Worm (Caenorhabditis elegans): ENCODE measurements around the gene F10E9.5.
"Not testable (repeated sequence)": the region's sequence is repeated elsewhere in the genome, so short reads cannot be mapped to it uniquely, and the experiment has no call there.

The F10E9.5 gene

DNA sequence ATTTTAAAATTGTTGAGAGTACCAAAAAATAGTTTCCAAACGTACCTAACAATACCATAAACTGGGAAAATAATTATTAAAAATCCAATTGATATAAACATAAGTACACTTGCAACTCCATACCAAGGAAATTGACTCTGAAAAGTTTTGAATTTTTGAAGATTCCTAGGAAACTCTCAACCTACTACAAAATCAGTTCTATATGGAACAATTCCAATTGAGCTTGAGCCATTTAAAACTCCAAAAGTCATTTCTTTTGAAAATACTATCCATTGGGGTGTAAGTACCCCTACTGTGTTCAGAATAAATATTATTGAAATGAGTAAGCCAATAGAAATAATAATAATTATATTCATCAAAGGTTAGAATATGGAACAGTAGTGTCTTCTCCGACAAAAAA is 32.0 kb downstream of the F10E9.5 start, which contains the start of gene clc-28:
Gene clc-28 (minus strand): TSS at position 101 of the 400 bp plus-strand sequence.
- TF ChIP-seq cnd-1, blmp-1, elt-3 (tag; optimal IDR thresholded peaks at IDR 0.05): not testable (repeated sequence)

DNA sequence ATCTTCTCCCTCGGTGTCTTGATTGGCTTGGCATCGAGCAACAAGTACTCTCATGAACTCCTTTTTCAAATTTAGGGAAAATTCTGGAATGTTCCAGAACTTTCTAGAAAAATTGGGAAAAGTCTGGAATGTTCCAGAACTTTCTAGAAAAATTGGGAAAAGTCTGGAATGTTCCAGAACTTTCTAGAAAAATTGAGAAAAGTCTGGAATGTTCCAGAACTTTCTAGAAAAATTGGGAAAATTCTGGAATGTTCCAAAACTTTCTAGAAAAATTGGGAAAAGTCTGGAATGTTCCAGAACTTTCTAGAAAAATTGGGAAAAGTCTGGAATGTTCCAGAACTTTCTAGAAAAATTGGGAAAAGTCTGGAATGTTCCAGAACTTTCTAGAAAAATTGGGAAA is 36.9 kb downstream of the F10E9.5 start, which contains the start of gene ZC262.7:
Gene ZC262.7 (minus strand): TSS at position 54 of the 400 bp plus-strand sequence.
- not testable (repeated sequence) for TF ChIP-seq nhr-2 (tag; optimal IDR thresholded peaks at IDR 0.05); ces-1 (GFP tag; optimal IDR thresholded peaks at IDR 0.05); blmp-1 (tag; optimal IDR thresholded peaks at IDR 0.05)

DNA sequence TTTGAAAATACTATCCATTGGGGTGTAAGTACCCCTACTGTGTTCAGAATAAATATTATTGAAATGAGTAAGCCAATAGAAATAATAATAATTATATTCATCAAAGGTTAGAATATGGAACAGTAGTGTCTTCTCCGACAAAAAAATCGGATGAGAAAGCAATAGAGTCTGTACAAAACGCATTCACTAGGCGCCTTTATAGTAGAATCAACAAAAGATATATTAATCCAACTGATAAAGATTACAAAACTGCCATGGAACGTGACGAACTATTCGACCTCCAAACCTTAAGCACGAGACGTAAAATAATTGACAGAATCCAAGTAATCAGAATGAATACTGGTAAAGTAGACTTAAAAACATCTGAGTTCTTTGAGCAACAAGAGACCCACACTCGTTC is 40.4 kb downstream of the F10E9.5 start, which contains the start of gene clc-29:
Gene clc-29 (minus strand): TSS at position 101 of the 400 bp plus-strand sequence.
- not testable (repeated sequence) for TF ChIP-seq elt-1 (tag; optimal IDR thresholded peaks at IDR 0.05; ENCODE audit: borderline replicate concordance, insufficient read depth); ham-2 (GFP tag; optimal IDR thresholded peaks at IDR 0.05); ceh-83 (GFP tag; optimal IDR thresholded peaks at IDR 0.05)

DNA sequence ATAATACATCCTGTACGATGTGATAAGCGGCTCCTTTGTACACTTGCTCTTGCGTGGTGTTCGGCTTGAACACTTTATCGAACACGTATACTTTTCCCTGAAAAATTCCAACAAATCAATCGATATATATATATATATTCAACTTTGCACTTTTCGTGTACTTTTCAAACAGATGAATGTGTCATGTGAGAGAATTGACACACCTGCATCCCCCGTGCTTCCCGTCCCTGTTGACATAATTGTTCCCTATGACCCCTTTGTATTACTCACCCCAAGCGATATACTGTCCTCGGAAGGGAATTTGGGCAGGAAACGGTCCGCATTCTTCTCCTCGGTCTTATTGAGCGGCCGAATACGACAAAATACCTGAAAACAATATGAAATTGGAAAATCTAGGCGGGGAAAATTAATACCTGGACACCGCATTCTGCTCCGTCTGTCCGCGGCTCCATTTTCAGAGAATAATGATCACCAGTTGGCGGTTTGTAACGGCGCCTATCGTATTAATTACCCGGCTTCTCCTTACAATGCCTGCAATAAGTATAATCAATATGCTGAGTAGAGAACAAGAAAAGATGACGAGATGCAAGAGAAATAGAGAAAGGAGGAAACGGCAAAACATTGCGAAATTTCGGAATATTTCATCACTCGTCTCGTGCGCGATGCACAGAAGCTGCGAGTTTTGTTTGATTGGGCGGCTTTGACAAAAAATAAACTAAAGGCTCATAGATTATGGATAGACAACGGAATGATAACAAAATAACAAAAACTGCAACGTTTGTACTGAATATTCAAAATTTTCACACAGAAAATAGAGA is 47.5 kb downstream of the F10E9.5 start, which contains the start of gene unc-116:
Gene unc-116 (minus strand): TSS at position 531 of the 818 bp plus-strand sequence.
- TF ChIP-seq sptf-1 (tag; optimal IDR thresholded peaks at IDR 0.05): no peak
- no peak for TF ChIP-seq lin-13 (tag; optimal IDR thresholded peaks at IDR 0.05)
- peak; percentile 13 for TF ChIP-seq elt-3 (tag; optimal IDR thresholded peaks at IDR 0.05)
- no peak for TF ChIP-seq drap-1 (GFP tag; optimal IDR thresholded peaks at IDR 0.05)
- TF ChIP-seq pha-4 (tag; optimal IDR thresholded peaks at IDR 0.05): peak; percentile 78
- TF ChIP-seq unc-39 (tag; optimal IDR thresholded peaks at IDR 0.05): no peak
- no peak for TF ChIP-seq mab-5 (tag; optimal IDR thresholded peaks at IDR 0.05)
- TF ChIP-seq M03D4.4 (tag; optimal IDR thresholded peaks at IDR 0.05): no peak
- TF ChIP-seq cnd-1 (tag; optimal IDR thresholded peaks at IDR 0.05): no peak
- TF ChIP-seq sem-2 (GFP tag; optimal IDR thresholded peaks at IDR 0.05): no peak
- TF ChIP-seq lin-32 (GFP tag; optimal IDR thresholded peaks at IDR 0.05): no peak
- TF ChIP-seq lsy-2 (tag; optimal IDR thresholded peaks at IDR 0.05): no peak
- TF ChIP-seq nhr-12 (tag; optimal IDR thresholded peaks at IDR 0.05): no peak
- TF ChIP-seq ceh-39 (tag; optimal IDR thresholded peaks at IDR 0.05): no peak
- no peak for TF ChIP-seq bed-3 (GFP tag; optimal IDR thresholded peaks at IDR 0.05)
- no peak for TF ChIP-seq nhr-76 (tag; optimal IDR thresholded peaks at IDR 0.05)
- TF ChIP-seq ceh-83 (GFP tag; optimal IDR thresholded peaks at IDR 0.05): no peak
- no peak for TF ChIP-seq ceh-43 (GFP tag; optimal IDR thresholded peaks at IDR 0.05)
- no peak for TF ChIP-seq mep-1 (tag; optimal IDR thresholded peaks at IDR 0.05)
- TF ChIP-seq tbx-8 (GFP tag; optimal IDR thresholded peaks at IDR 0.05): no peak
- peak; percentile 11 for TF ChIP-seq ham-2 (GFP tag; optimal IDR thresholded peaks at IDR 0.05)
- TF ChIP-seq snpc-4 (tag; optimal IDR thresholded peaks at IDR 0.05): no peak
- TF ChIP-seq zip-8 (tag; optimal IDR thresholded peaks at IDR 0.05): no peak
- TF ChIP-seq hlh-1 (tag; optimal IDR thresholded peaks at IDR 0.05): no peak
- no peak for TF ChIP-seq unc-62 (GFP tag; optimal IDR thresholded peaks at IDR 0.05)
- peak; percentile 69 for TF ChIP-seq nhr-237 (tag; optimal IDR thresholded peaks at IDR 0.05)
- TF ChIP-seq elt-1 (tag; optimal IDR thresholded peaks at IDR 0.05; ENCODE audit: borderline replicate concordance, insufficient read depth): no peak
- TF ChIP-seq blmp-1 (tag; optimal IDR thresholded peaks at IDR 0.05): no peak
- no peak for TF ChIP-seq mls-2 (tag; optimal IDR thresholded peaks at IDR 0.05)
- no peak for TF ChIP-seq ztf-11 (tag; optimal IDR thresholded peaks at IDR 0.05)
- TF ChIP-seq nhr-28 (tag; optimal IDR thresholded peaks at IDR 0.05): no peak
- no peak for TF ChIP-seq flh-1 (GFP tag; optimal IDR thresholded peaks at IDR 0.05)
- TF ChIP-seq ces-1 (GFP tag; optimal IDR thresholded peaks at IDR 0.05): peak; percentile 50
